Fruit fly (Drosophila melanogaster): ENCODE measurements around the gene CG10853.

The CG10853 gene

DNA sequence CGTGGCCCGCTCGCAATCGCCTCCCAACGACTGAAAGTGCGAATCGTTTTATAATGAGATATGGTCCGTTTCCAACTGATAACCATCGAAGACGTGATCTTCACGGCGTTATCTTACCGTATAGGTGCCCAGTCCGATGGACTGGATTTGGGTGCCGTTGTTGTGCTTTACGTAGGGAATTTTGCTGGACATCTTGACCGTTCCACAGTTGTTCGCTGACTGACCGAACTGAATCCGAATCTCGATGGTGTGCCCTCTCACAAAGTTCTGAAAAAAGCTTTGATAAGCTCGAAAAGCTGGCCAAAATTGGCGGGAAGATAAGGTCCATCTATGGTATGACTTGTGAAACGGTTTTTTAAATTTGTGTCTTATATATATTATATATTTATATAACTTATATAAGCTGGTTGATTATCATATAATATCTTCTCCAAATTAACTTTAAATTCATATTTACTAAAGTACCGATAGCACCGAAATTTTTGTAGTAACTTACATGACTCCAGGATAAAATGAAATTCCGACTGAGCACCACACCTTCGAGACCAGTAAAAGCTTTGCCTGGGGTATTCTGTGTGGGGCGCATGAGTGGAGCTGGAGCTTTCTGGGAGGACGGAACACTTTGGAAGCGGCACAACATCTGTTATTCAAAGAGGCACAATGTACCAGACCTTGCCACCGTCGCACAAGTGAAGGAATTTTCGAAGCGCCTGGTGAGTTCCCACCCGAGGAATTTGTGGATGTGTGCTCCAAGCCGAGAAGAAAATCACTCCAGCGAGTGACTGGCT is 5.3 kb upstream of the CG10853 start, which contains the start of the genes CG10863 and CG14982 (continued):
- TF ChIP-seq Mes4 (GFP tag; optimal IDR thresholded peaks at IDR 0.05) (no peak), CkIIα-i1 (GFP tag; IDR thresholded peaks at IDR 0.05) (no peak), TFAM (GFP tag; optimal IDR thresholded peaks at IDR 0.05) (no peak), CG14860 (GFP tag; IDR thresholded peaks at IDR 0.05; ENCODE audit: partially characterized antibody) (no peak), twi (tag; optimal IDR thresholded peaks at IDR 0.05) (no peak), Nf-YC (tag; optimal IDR thresholded peaks at IDR 0.05) (peak; percentile 4), exex (tag; optimal IDR thresholded peaks at IDR 0.05) (peak; percentile 84), CG15011 (GFP tag; optimal IDR thresholded peaks at IDR 0.05) (no peak), E2f1 (GFP tag; IDR thresholded peaks at IDR 0.05) (peak; percentile 44; the same call in 1 of the 2 replicates), CG8089 (GFP tag; optimal IDR thresholded peaks at IDR 0.05) (no peak), CG31441 (GFP tag; IDR thresholded peaks at IDR 0.05) (no peak), pho (GFP tag; optimal IDR thresholded peaks at IDR 0.05) (no peak), CG3726 (GFP tag; IDR thresholded peaks at IDR 0.05) (0 out of 3 replicates have a peak, but pooled peaks have one; percentile 9), croc (GFP tag; conservative IDR thresholded peaks at IDR 0.05) (no peak), CG5245 (GFP tag; optimal IDR thresholded peaks at IDR 0.05) (no peak), CG18599 (GFP tag; optimal IDR thresholded peaks at IDR 0.05) (peak; percentile 51), slou (GFP tag; optimal IDR thresholded peaks at IDR 0.05) (no peak), zen (tag; optimal IDR thresholded peaks at IDR 0.05) (no peak), CG4360 (GFP tag; IDR thresholded peaks at IDR 0.05) (no peak), PHDP (tag; optimal IDR thresholded peaks at IDR 0.05) (no peak), Scr (GFP tag; IDR thresholded peaks at IDR 0.05; ENCODE audit: partially characterized antibody) (0 out of 2 replicates have a peak, but pooled peaks have one; percentile 18), CoRest (tag; optimal IDR thresholded peaks at IDR 0.05) (no peak), dysf (GFP tag; IDR thresholded peaks at IDR 0.05) (no peak), MTF-1 (GFP tag; optimal IDR thresholded peaks at IDR 0.05; ENCODE audit: borderline replicate concordance) (no peak), schlank (tag; optimal IDR thresholded peaks at IDR 0.05) (no peak), tgo (GFP tag; IDR thresholded peaks at IDR 0.05) (no peak), CG43689 (GFP tag; IDR thresholded peaks at IDR 0.05) (no peak), CG7786 (GFP tag; optimal IDR thresholded peaks at IDR 0.05) (no peak), Optix (GFP tag; IDR thresholded peaks at IDR 0.05) (no peak), CG6813 (GFP tag; optimal IDR thresholded peaks at IDR 0.05) (no peak), pita (GFP tag; optimal IDR thresholded peaks at IDR 0.05) (no peak), CG31365 (tag; optimal IDR thresholded peaks at IDR 0.05) (no peak), inv (GFP tag; IDR thresholded peaks at IDR 0.05; ENCODE audit: partially characterized antibody) (no peak), D19A (tag; optimal IDR thresholded peaks at IDR 0.05) (no peak), CG2129 (GFP tag; IDR thresholded peaks at IDR 0.05; ENCODE audit: partially characterized antibody) (no peak), h (optimal IDR thresholded peaks at IDR 0.05) (no peak), Hsf (GFP tag; optimal IDR thresholded peaks at IDR 0.05) (no peak), lmd (GFP tag; IDR thresholded peaks at IDR 0.05) (no peak), ro (GFP tag; IDR thresholded peaks at IDR 0.05) (no peak), CG15514 (GFP tag; optimal IDR thresholded peaks at IDR 0.05) (peak; percentile 60), bbx (GFP tag; IDR thresholded peaks at IDR 0.05; ENCODE audit: partially characterized antibody) (no peak), seq (GFP tag; IDR thresholded peaks at IDR 0.05) (no peak), crol (GFP tag; IDR thresholded peaks at IDR 0.05) (no peak), Ada2b (GFP tag; IDR thresholded peaks at IDR 0.05) (no peak), CG12219 (GFP tag; optimal IDR thresholded peaks at IDR 0.05) (no peak), CG12155 (GFP tag; optimal IDR thresholded peaks at IDR 0.05) (no peak), CG9876 (GFP tag; optimal IDR thresholded peaks at IDR 0.05) (no peak), CG6765 (GFP tag; optimal IDR thresholded peaks at IDR 0.05) (no peak), tio (GFP tag; optimal IDR thresholded peaks at IDR 0.05) (no peak), Nf-YB (GFP tag; optimal IDR thresholded peaks at IDR 0.05) (no peak)
